Worm (Caenorhabditis elegans): Measurements from ENCODE around the gene ceh-93.

DNA sequence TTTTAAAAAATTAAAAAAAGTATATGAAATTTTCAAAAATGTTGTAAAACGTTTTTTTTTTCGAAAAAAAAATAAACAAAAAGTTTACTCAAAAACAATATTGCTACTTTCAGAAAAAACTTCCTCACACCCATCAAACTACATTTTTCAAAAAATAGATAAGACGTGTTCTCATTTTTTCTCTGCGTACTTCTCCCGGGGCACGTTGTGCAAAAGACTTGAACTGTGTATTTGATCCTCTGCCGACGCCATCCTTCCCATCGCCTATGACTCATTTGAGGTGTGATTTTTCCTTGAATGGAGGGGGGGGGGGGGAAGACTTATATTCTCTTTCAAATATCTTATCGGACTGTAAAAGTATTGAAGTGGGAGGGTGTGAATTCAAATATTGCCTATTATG lies 49.8 kb upstream of the ceh-93 start:
- TF ChIP-seq W03F9.2 (tag; optimal IDR thresholded peaks at IDR 0.05) (no peak), him-1 (tag; optimal IDR thresholded peaks at IDR 0.05) (no peak)

Measured in whole organism, L4/young adult.